Fruit fly (Drosophila melanogaster) whole organism, wandering third instar larva: ENCODE measurements around the gene CG43052.
A peak's percentile ranks its signal among the peaks of the same experiment; 100 is the strongest.

ENCODE experiments used
- Abd-B ChIP-seq: fragments of >200 bp; optimal IDR thresholded peaks from 2 replicates; lab custom pipeline; 2017; ENCODE audit warnings: missing biosample characterization, missing genetic modification characterization
- CG32264 ChIP-seq: fragments of 200-800 bp; sonication (Bioruptor generic); optimal IDR thresholded peaks from 2 replicates; lab custom pipeline; 2016; ENCODE audit warnings: missing biosample characterization, missing genetic modification characterization
- CG9705 ChIP-seq: fragments of 200-800 bp; sonication (Bioruptor generic); optimal IDR thresholded peaks from 2 replicates; lab custom pipeline; 2018; ENCODE audit warnings: missing biosample characterization, mild to moderate bottlenecking, missing genetic modification characterization
- CrebA ChIP-seq: fragments of 200-800 bp; sonication (Bioruptor generic); optimal IDR thresholded peaks from 2 replicates; lab custom pipeline; 2016; ENCODE audit warnings: missing biosample characterization, mild to moderate bottlenecking, missing genetic modification characterization, borderline replicate concordance
- Dfd ChIP-seq: fragments of >200 bp; optimal IDR thresholded peaks from 2 replicates; lab custom pipeline; 2017; ENCODE audit warnings: missing biosample characterization, missing genetic modification characterization
- Dif ChIP-seq: fragments of 200-275, 200-300 bp; sonication (Bioruptor generic); optimal IDR thresholded peaks from 2 replicates; lab custom pipeline; 2018; ENCODE audit warnings: missing biosample characterization, missing genetic modification characterization; ENCODE audit not compliant: partially characterized antibody
- GATAd ChIP-seq: sonication (Bioruptor generic); optimal IDR thresholded peaks from 2 replicates; lab custom pipeline; 2016; ENCODE audit warnings: missing biosample characterization, missing genetic modification characterization
- HLH106 ChIP-seq: fragments of 200-800 bp; optimal IDR thresholded peaks from 3 replicates; lab custom pipeline; 2019; ENCODE audit warnings: missing biosample characterization, mild to moderate bottlenecking, missing genetic modification characterization, moderate library complexity
- Hnf4 ChIP-seq: fragments of 200-800 bp; sonication (Bioruptor generic); optimal IDR thresholded peaks from 2 replicates; lab custom pipeline; 2016; ENCODE audit warnings: missing biosample characterization, mild to moderate bottlenecking, missing genetic modification characterization
- Hr78 ChIP-seq: fragments of >200 bp; optimal IDR thresholded peaks from 2 replicates; lab custom pipeline; 2017; ENCODE audit warnings: missing biosample characterization, missing genetic modification characterization
- Hr83 ChIP-seq: fragments of 200-300 bp; sonication (Bioruptor generic); optimal IDR thresholded peaks from 2 replicates; lab custom pipeline; 2016; ENCODE audit warnings: missing biosample characterization, mild to moderate bottlenecking, missing genetic modification characterization, moderate library complexity; ENCODE audit not compliant: poor library complexity, severe bottlenecking
- Jra ChIP-seq: sonication (Bioruptor generic); optimal IDR thresholded peaks from 2 replicates; lab custom pipeline; 2016; ENCODE audit warnings: missing biosample characterization, missing genetic modification characterization
- Mio ChIP-seq: sonication (Bioruptor generic); optimal IDR thresholded peaks from 2 replicates; lab custom pipeline; 2016; ENCODE audit warnings: missing biosample characterization, missing genetic modification characterization
- Myc ChIP-seq: fragments of >200 bp; optimal IDR thresholded peaks from 2 replicates; lab custom pipeline; 2017
- OdsH ChIP-seq: fragments of 200-800 bp; sonication (Bioruptor generic); optimal IDR thresholded peaks from 2 replicates; lab custom pipeline; 2016; ENCODE audit warnings: missing biosample characterization, mild to moderate bottlenecking, missing genetic modification characterization
- Rel ChIP-seq, 2 experiments: fragments of 200-800 bp; sonication (Bioruptor generic) in 1 of 2; optimal IDR thresholded peaks; 2 replicates in 1 of 2; 3 replicates in 1 of 2; lab custom pipeline; 2016 to 2019; ENCODE audit warnings: mild to moderate bottlenecking in 2 of 2, missing biosample characterization in 2 of 2, missing genetic modification characterization in 2 of 2, moderate library complexity in 1 of 2
- Sp1 ChIP-seq: fragments of 200-800 bp; sonication (Bioruptor generic); optimal IDR thresholded peaks from 3 replicates; lab custom pipeline; 2019; ENCODE audit warnings: missing biosample characterization, mild to moderate bottlenecking, missing genetic modification characterization, moderate library complexity
- br ChIP-seq: fragments of 200-800 bp; sonication (Bioruptor generic); optimal IDR thresholded peaks from 2 replicates; lab custom pipeline; 2016; ENCODE audit warnings: missing biosample characterization, missing genetic modification characterization
- brk ChIP-seq: fragments of 200-800 bp; sonication (Bioruptor generic); optimal IDR thresholded peaks from 2 replicates; lab custom pipeline; 2016; ENCODE audit warnings: missing biosample characterization, mild to moderate bottlenecking, missing genetic modification characterization
- dl ChIP-seq, 2 experiments: fragments of 175-275, 200-275 bp in 1 of 2; fragments of 200-275 bp in 1 of 2; sonication (Bioruptor generic); optimal IDR thresholded peaks; lab custom pipeline; 2018; ENCODE audit warnings: mild to moderate bottlenecking in 2 of 2, missing biosample characterization in 2 of 2, missing genetic modification characterization in 2 of 2, moderate library complexity in 2 of 2; ENCODE audit not compliant: partially characterized antibody in 2 of 2, insufficient read depth in 1 of 2
- dmrt93B ChIP-seq: fragments of 200-800 bp; sonication (Bioruptor generic); optimal IDR thresholded peaks from 2 replicates; lab custom pipeline; 2018; ENCODE audit warnings: missing biosample characterization, mild to moderate bottlenecking, missing genetic modification characterization
- dsf ChIP-seq: sonication (Bioruptor generic); optimal IDR thresholded peaks from 2 replicates; lab custom pipeline; 2016; ENCODE audit warnings: missing biosample characterization, missing genetic modification characterization, borderline replicate concordance
- ey ChIP-seq: fragments of 200-800 bp; sonication (Bioruptor generic); optimal IDR thresholded peaks from 2 replicates; lab custom pipeline; 2016; ENCODE audit warnings: missing biosample characterization, missing genetic modification characterization
- foxo ChIP-seq, 2 experiments: fragments of 200-800 bp; sonication (Bioruptor generic); optimal IDR thresholded peaks; 2 replicates in 1 of 2; 3 replicates in 1 of 2; lab custom pipeline; 2016 to 2017; ENCODE audit warnings: missing biosample characterization in 2 of 2, missing genetic modification characterization in 2 of 2
- fru ChIP-seq: fragments of 200-800 bp; sonication (Bioruptor generic); optimal IDR thresholded peaks from 3 replicates; lab custom pipeline; 2016; ENCODE audit warnings: missing biosample characterization, mild to moderate bottlenecking, missing genetic modification characterization
- h ChIP-seq: fragments of 200-800 bp; sonication (Bioruptor generic); optimal IDR thresholded peaks from 3 replicates; lab custom pipeline; 2016; ENCODE audit warnings: missing biosample characterization, mild to moderate bottlenecking, missing genetic modification characterization
- lola ChIP-seq: fragments of >200 bp; optimal IDR thresholded peaks from 2 replicates; lab custom pipeline; 2017; ENCODE audit warnings: missing biosample characterization, missing genetic modification characterization
- pan ChIP-seq: fragments of >200 bp; optimal IDR thresholded peaks from 2 replicates; lab custom pipeline; 2017
- psq ChIP-seq: fragments of 200-800 bp; sonication (Bioruptor generic); optimal IDR thresholded peaks from 3 replicates; lab custom pipeline; 2017; ENCODE audit warnings: missing biosample characterization, mild to moderate bottlenecking, missing genetic modification characterization, moderate library complexity
- rgr ChIP-seq: fragments of 200-800 bp; sonication (Bioruptor generic); optimal IDR thresholded peaks from 3 replicates; lab custom pipeline; 2016; ENCODE audit warnings: missing biosample characterization, mild to moderate bottlenecking, missing genetic modification characterization
- sage ChIP-seq: fragments of 200-800 bp; sonication (Bioruptor generic); optimal IDR thresholded peaks from 2 replicates; lab custom pipeline; 2016; ENCODE audit warnings: missing biosample characterization, mild to moderate bottlenecking, missing genetic modification characterization
- sv ChIP-seq: fragments of 200-800 bp; sonication (Bioruptor generic); optimal IDR thresholded peaks from 3 replicates; lab custom pipeline; 2016; ENCODE audit warnings: missing biosample characterization, missing genetic modification characterization
- tai ChIP-seq: sonication (Bioruptor generic); optimal IDR thresholded peaks from 2 replicates; lab custom pipeline; 2016; ENCODE audit warnings: missing biosample characterization, missing genetic modification characterization
- woc ChIP-seq: sonication (Bioruptor generic); optimal IDR thresholded peaks from 2 replicates; lab custom pipeline; 2016; ENCODE audit warnings: missing biosample characterization, mild to moderate bottlenecking, missing genetic modification characterization

Gene CG43052

dm6 chr2L:14376484-14377254 lies 24.8 kb downstream of the CG43052 start:
- no peak for TF ChIP-seq Hr83
- TF ChIP-seq Hnf4, result no peak
- no peak for TF ChIP-seq Sp1 (GFP tag; lab: Kevin White, UChicago)
- TF ChIP-seq sv (GFP tag; lab: Kevin White, UChicago), result peak; percentile 6
- TF ChIP-seq br (GFP tag; lab: Kevin White, UChicago), result no peak

dm6 chr2L:14381072-14381471 lies 29.2 kb downstream of the CG43052 start, which contains the start of gene ppk:
ppk (minus strand) TSS chr2L:14381172.
- TF ChIP-seq Dif (no peak), tai (GFP tag; lab: Kevin White, UChicago) (no peak), sv (GFP tag; lab: Kevin White, UChicago) (no peak), woc (GFP tag; lab: Kevin White, UChicago) (no peak), rgr (GFP tag; lab: Kevin White, UChicago) (no peak), Jra (no peak), pan (lab: Kevin White, UChicago) (no peak), CG9705 (no peak), Hr78 (GFP tag; lab: Kevin White, UChicago) (no peak), OdsH (GFP tag; lab: Kevin White, UChicago) (no peak), br (GFP tag; lab: Kevin White, UChicago) (no peak), Abd-B (no peak), Hnf4 (no peak), dl (GFP tag; optimal IDR thresholded peaks at IDR 0.05; lab: Kevin White, UChicago; ENCODE audit: insufficient read depth in 1 of 2, partially characterized antibody in 2 of 2) (no peak), Sp1 (GFP tag; lab: Kevin White, UChicago) (no peak), dmrt93B (GFP tag; lab: Kevin White, UChicago) (no peak)

dm6 chr2L:14381881-14382280 lies 30.0 kb downstream of the CG43052 start:
- TF ChIP-seq CrebA (peak; percentile 83), sage (GFP tag; lab: Kevin White, UChicago) (no peak)

dm6 chr2L:14386522-14386921 lies 34.6 kb downstream of the CG43052 start:
- TF ChIP-seq dl (GFP tag; optimal IDR thresholded peaks at IDR 0.05; lab: Kevin White, UChicago; ENCODE audit: insufficient read depth in 1 of 2, partially characterized antibody in 2 of 2), result no peak
- no peak for TF ChIP-seq Dfd (GFP tag; lab: Kevin White, UChicago)
- TF ChIP-seq psq, result peak; percentile 94
- peak; percentile 97 for TF ChIP-seq fru (GFP tag; lab: Kevin White, UChicago)
- TF ChIP-seq foxo (GFP tag; optimal IDR thresholded peaks at IDR 0.05; lab: Kevin White, UChicago), result peak; percentile 62 to 96
- peak; percentile 49 for TF ChIP-seq GATAd (GFP tag; lab: Kevin White, UChicago)
- TF ChIP-seq Abd-B, result no peak
- TF ChIP-seq Mio, result peak; percentile 28
- peak; percentile 94 for TF ChIP-seq brk (GFP tag; lab: Kevin White, UChicago)
- TF ChIP-seq Hr78 (GFP tag; lab: Kevin White, UChicago), result no peak
- peak; percentile 96 for TF ChIP-seq OdsH (GFP tag; lab: Kevin White, UChicago)
- TF ChIP-seq CrebA, result peak; percentile 32
- peak; percentile 88 for TF ChIP-seq woc (GFP tag; lab: Kevin White, UChicago)
- no peak for TF ChIP-seq Myc (lab: Kevin White, UChicago)
- peak; percentile 97 for TF ChIP-seq h (GFP tag; lab: Kevin White, UChicago)
- peak; percentile 90 for TF ChIP-seq sage (GFP tag; lab: Kevin White, UChicago)
- peak; percentile 87 for TF ChIP-seq CG32264
- TF ChIP-seq Hr83, result no peak
- peak; percentile 94 for TF ChIP-seq rgr (GFP tag; lab: Kevin White, UChicago)
- peak; percentile 95 for TF ChIP-seq Jra
- peak; percentile 96 for TF ChIP-seq ey (GFP tag; lab: Kevin White, UChicago)
- TF ChIP-seq lola, result no peak
- TF ChIP-seq dmrt93B (GFP tag; lab: Kevin White, UChicago), result peak; percentile 88
- peak; percentile 94 for TF ChIP-seq Hnf4
- TF ChIP-seq br (GFP tag; lab: Kevin White, UChicago), result peak; percentile 96
- peak; percentile 84 for TF ChIP-seq Rel (GFP tag; optimal IDR thresholded peaks at IDR 0.05; lab: Kevin White, UChicago)
- peak; percentile 77 for TF ChIP-seq Rel (tag; optimal IDR thresholded peaks at IDR 0.05; lab: Kevin White, UChicago)
- peak; percentile 93 for TF ChIP-seq HLH106 (tag; lab: Kevin White, UChicago)
- peak; percentile 88 for TF ChIP-seq tai (GFP tag; lab: Kevin White, UChicago)
- TF ChIP-seq sv (GFP tag; lab: Kevin White, UChicago), result no peak
- TF ChIP-seq pan (lab: Kevin White, UChicago), result no peak
- no peak for TF ChIP-seq Dif
- TF ChIP-seq Sp1 (GFP tag; lab: Kevin White, UChicago), result peak; percentile 95
- peak; percentile 75 for TF ChIP-seq dsf (GFP tag; lab: Kevin White, UChicago)
- TF ChIP-seq CG9705, result peak; percentile 86
